Worm (Caenorhabditis elegans): Measurements from ENCODE around the gene srv-10.

DNA sequence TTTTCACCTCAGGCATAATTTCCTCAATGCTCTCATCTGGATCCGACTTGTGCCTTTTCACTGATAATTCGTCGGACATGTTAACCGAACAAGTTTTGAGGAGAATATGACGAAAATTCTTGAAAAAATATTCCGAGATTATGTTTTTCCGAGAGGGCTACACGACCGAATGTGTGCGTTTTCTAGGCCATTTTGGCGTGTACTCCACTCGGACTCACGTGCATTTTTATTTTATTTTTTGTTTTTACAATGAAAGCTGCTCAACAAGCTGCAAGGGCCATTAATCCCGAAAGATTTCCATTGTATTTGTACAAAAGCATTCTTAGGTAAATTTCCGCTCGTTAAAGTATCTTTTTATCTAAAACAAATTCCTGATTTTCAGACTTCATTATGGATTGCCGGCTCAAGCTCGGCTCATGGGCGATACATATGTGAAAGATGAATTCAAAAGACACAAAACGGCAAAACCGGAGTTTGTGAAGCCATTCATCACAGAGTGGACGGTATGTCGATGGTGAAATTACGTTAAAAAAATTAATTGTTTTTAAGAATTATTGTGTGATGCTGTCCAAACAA lies 44.6 kb downstream of the srv-10 start, which contains the start of the genes F25H9.6 and F25H9.7:
- peak; percentile 56 for TF ChIP-seq fos-1 (tag; optimal IDR thresholded peaks at IDR 0.05)
- no peak for TF ChIP-seq peb-1 (tag; optimal IDR thresholded peaks at IDR 0.05)
- no peak for TF ChIP-seq nhr-12 (tag; optimal IDR thresholded peaks at IDR 0.05)
- no peak for TF ChIP-seq lin-39 (tag; optimal IDR thresholded peaks at IDR 0.05)
- TF ChIP-seq ceh-82 (tag; optimal IDR thresholded peaks at IDR 0.05) = no peak
- TF ChIP-seq lsy-2 (tag; optimal IDR thresholded peaks at IDR 0.05) = peak; percentile 72 to 89
- TF ChIP-seq nhr-11 (tag; optimal IDR thresholded peaks at IDR 0.05) = no peak
- peak; percentile 9 for TF ChIP-seq ama-1 (optimal IDR thresholded peaks at IDR 0.05)
- TF ChIP-seq ztf-11 (tag; optimal IDR thresholded peaks at IDR 0.05) = no peak
- TF ChIP-seq lin-11 (tag; optimal IDR thresholded peaks at IDR 0.05) = peak; percentile 22
- no peak for TF ChIP-seq nhr-237 (tag; optimal IDR thresholded peaks at IDR 0.05)

Measured in whole organism, L2 larva.